Worm (Caenorhabditis elegans) whole organism, L1 larva: Measurements from ENCODE around the gene mlt-11.
A peak's percentile ranks its signal among the peaks of the same experiment; 100 is the strongest.

Experiments used
- C04F5.9 ChIP-seq: sonication (generic microtip); optimal IDR thresholded peaks from 2 replicates; lab custom pipeline; 2016; ENCODE audit warnings: missing genetic modification characterization, missing compliant biosample characterization
- F16B12.6 ChIP-seq: fragments of 150-350 bp; optimal IDR thresholded peaks from 2 replicates; lab custom pipeline; 2014; ENCODE audit warnings: missing biosample characterization, missing genetic modification characterization
- alr-1 ChIP-seq: fragments of 200-800 bp; sonication (Bioruptor generic); optimal IDR thresholded peaks from 2 replicates; lab custom pipeline; 2018; ENCODE audit warnings: borderline replicate concordance, mild to moderate bottlenecking, missing genetic modification characterization, missing compliant biosample characterization
- ama-1 ChIP-seq: fragments of 150-350 bp; optimal IDR thresholded peaks from 2 replicates; lab custom pipeline; 2014
- blmp-1 ChIP-seq: fragments of 150-350 bp; optimal IDR thresholded peaks from 2 replicates; lab custom pipeline; 2014; ENCODE audit warnings: missing biosample characterization, missing genetic modification characterization
- ceh-63 ChIP-seq: fragments of 200-800 bp; sonication (Bioruptor generic); optimal IDR thresholded peaks from 2 replicates; lab custom pipeline; 2018; ENCODE audit warnings: mild to moderate bottlenecking, missing genetic modification characterization, missing compliant biosample characterization
- ceh-88 ChIP-seq: fragments of 200-800 bp; sonication (Bioruptor generic); IDR thresholded peaks from 2 replicates; pipeline ENCODE4 v1.3.6; 2022; ENCODE audit warnings: missing genetic modification characterization, missing compliant biosample characterization
- efl-1 ChIP-seq, 4 experiments: fragments of 150-350 bp; optimal IDR thresholded peaks in 3 of 4; peaks in 1 of 4; 1 replicate in 1 of 4; 2 replicates in 3 of 4; lab custom pipeline; 2014; ENCODE audit warnings: missing biosample characterization in 2 of 4, missing genetic modification characterization in 2 of 4, missing genetic modification reagents in 2 of 4
- elt-3 ChIP-seq, 6 experiments: fragments of 150-350 bp in 1 of 6; sonication (generic microtip); optimal IDR thresholded peaks; 2 replicates each; lab custom pipeline; 2017 to 2018; ENCODE audit warnings: missing biosample characterization in 6 of 6, missing genetic modification characterization in 6 of 6, inconsistent platforms in 1 of 6
- ets-5 ChIP-seq: fragments of 200-800 bp; sonication (Bioruptor generic); IDR thresholded peaks from 2 replicates; pipeline ENCODE4 v1.3.6; 2022; ENCODE audit warnings: missing genetic modification characterization, missing compliant biosample characterization
- fkh-4 ChIP-seq: sonication (generic microtip); optimal IDR thresholded peaks from 2 replicates; lab custom pipeline; 2016; ENCODE audit warnings: missing compliant biosample characterization, missing genetic modification characterization, borderline replicate concordance
- fkh-8 ChIP-seq: sonication (generic microtip); optimal IDR thresholded peaks from 2 replicates; lab custom pipeline; 2016; ENCODE audit warnings: mild to moderate bottlenecking, missing genetic modification characterization, missing compliant biosample characterization
- grh-1 ChIP-seq: fragments of 200-800 bp; sonication (Bioruptor generic); IDR thresholded peaks from 2 replicates; pipeline ENCODE4 v1.3.6; 2022; ENCODE audit warnings: missing genetic modification reagents, missing genetic modification characterization, missing compliant biosample characterization
- hlh-17 ChIP-seq: fragments of 200-800 bp; sonication (Bioruptor generic); optimal IDR thresholded peaks from 2 replicates; lab custom pipeline; 2018; ENCODE audit warnings: missing genetic modification characterization, mild to moderate bottlenecking, missing compliant biosample characterization, moderate library complexity, borderline replicate concordance
- hlh-4 ChIP-seq: sonication (generic microtip); optimal IDR thresholded peaks from 2 replicates; lab custom pipeline; 2016; ENCODE audit warnings: mild to moderate bottlenecking, missing genetic modification characterization, missing compliant biosample characterization
- hpl-2 ChIP-seq: fragments of 150-350 bp; optimal IDR thresholded peaks from 2 replicates; lab custom pipeline; 2014; ENCODE audit warnings: missing biosample characterization, missing genetic modification reagents, missing genetic modification characterization
- lin-13 ChIP-seq: fragments of 150-350 bp; optimal IDR thresholded peaks from 2 replicates; lab custom pipeline; 2014; ENCODE audit warnings: missing biosample characterization, missing genetic modification reagents, missing genetic modification characterization
- lin-35 ChIP-seq, 2 experiments: fragments of 150-350 bp; optimal IDR thresholded peaks; 2 replicates each; lab custom pipeline; 2014; ENCODE audit warnings: missing biosample characterization in 2 of 2, missing genetic modification characterization in 2 of 2, missing genetic modification reagents in 2 of 2
- lin-39 ChIP-seq: fragments of 150-350 bp; optimal IDR thresholded peaks from 2 replicates; lab custom pipeline; 2014; ENCODE audit warnings: missing biosample characterization, missing genetic modification reagents, missing genetic modification characterization
- mab-9 ChIP-seq: fragments of 200-800 bp; sonication (Bioruptor generic); IDR thresholded peaks from 2 replicates; pipeline ENCODE4 v1.3.6; 2022; ENCODE audit warnings: missing genetic modification reagents, missing genetic modification characterization, missing compliant biosample characterization
- mdl-1 ChIP-seq, 2 experiments: fragments of 150-350 bp; optimal IDR thresholded peaks; 2 replicates each; lab custom pipeline; 2014 to 2017; ENCODE audit warnings: missing biosample characterization in 2 of 2, missing genetic modification characterization in 2 of 2, inconsistent platforms in 1 of 2
- mep-1 ChIP-seq: fragments of 150-350 bp; optimal IDR thresholded peaks from 2 replicates; lab custom pipeline; 2014; ENCODE audit warnings: missing biosample characterization, missing genetic modification characterization
- nhr-237 ChIP-seq: fragments of 150-350 bp; optimal IDR thresholded peaks from 2 replicates; lab custom pipeline; 2014; ENCODE audit warnings: missing biosample characterization, missing genetic modification characterization
- nhr-85 ChIP-seq: sonication (generic microtip); peaks from one replicate; lab custom pipeline; 2016; ENCODE audit warnings: missing genetic modification characterization, inconsistent platforms, missing compliant biosample characterization
- pag-3 ChIP-seq: sonication (generic microtip); optimal IDR thresholded peaks from 2 replicates; lab custom pipeline; 2017; ENCODE audit warnings: missing genetic modification characterization, mild to moderate bottlenecking, missing compliant biosample characterization, antibody characterized with exemption, borderline replicate concordance; ENCODE audit not compliant: insufficient read depth
- pax-3 ChIP-seq: fragments of 200-800 bp; sonication (Bioruptor generic); optimal IDR thresholded peaks from 2 replicates; lab custom pipeline; 2018; ENCODE audit warnings: mild to moderate bottlenecking, missing genetic modification characterization, moderate library complexity, missing compliant biosample characterization
- rnt-1 ChIP-seq: sonication (generic microtip); optimal IDR thresholded peaks from 2 replicates; lab custom pipeline; 2016; ENCODE audit warnings: mild to moderate bottlenecking, missing genetic modification characterization, moderate library complexity, missing compliant biosample characterization
- snpc-4 ChIP-seq: fragments of 150-350 bp; optimal IDR thresholded peaks from 2 replicates; lab custom pipeline; 2014; ENCODE audit warnings: missing biosample characterization, missing genetic modification characterization
- swsn-7 ChIP-seq: sonication (generic microtip); optimal IDR thresholded peaks from 2 replicates; lab custom pipeline; 2016; ENCODE audit warnings: missing genetic modification characterization, missing compliant biosample characterization
- tbx-2 ChIP-seq: sonication (generic microtip); optimal IDR thresholded peaks from 2 replicates; lab custom pipeline; 2016; ENCODE audit warnings: missing genetic modification characterization, missing compliant biosample characterization
- unc-30 ChIP-seq: sonication (generic microtip); optimal IDR thresholded peaks from 2 replicates; lab custom pipeline; 2017; ENCODE audit warnings: missing biosample characterization, missing genetic modification characterization
- unc-86 ChIP-seq: sonication (generic microtip); optimal IDR thresholded peaks from 2 replicates; lab custom pipeline; 2016; ENCODE audit warnings: missing genetic modification characterization, missing compliant biosample characterization
- vab-15 ChIP-seq: sonication (generic microtip); optimal IDR thresholded peaks from 2 replicates; lab custom pipeline; 2017; ENCODE audit warnings: missing genotype, mild to moderate bottlenecking, missing genetic modification characterization, missing compliant biosample characterization
- ztf-11 ChIP-seq, 2 experiments: sonication (generic microtip); optimal IDR thresholded peaks; 2 replicates each; lab custom pipeline; 2016 to 2017; ENCODE audit warnings: missing genetic modification characterization in 2 of 2, missing biosample characterization in 1 of 2, missing compliant biosample characterization in 1 of 2

Gene mlt-11

DNA sequence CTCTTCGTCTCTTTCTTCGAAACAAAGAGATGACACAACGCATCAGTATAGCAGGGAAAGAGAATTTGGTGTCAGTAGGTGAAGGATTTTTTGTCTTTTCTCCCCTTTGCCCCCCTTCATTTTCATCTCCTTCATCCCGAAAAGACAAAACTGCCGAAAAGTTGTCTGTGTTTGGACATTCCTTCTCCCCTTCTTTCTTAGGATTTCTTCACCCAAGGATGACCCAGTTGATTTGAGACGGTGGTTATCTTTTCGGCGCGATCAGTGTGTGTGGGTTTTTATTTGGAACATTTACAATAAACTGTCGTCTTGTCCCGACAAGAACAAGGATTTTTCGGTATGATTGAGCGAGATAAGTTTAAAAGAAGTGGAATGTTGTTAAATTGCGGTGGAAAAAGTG, 4.5 kb upstream of the mlt-11 start:
- TF ChIP-seq snpc-4 (tag; lab: Kevin White, UChicago) (no peak), grh-1 (GFP tag; lab: Robert Waterston, UW) (no peak), F16B12.6 (tag; lab: Kevin White, UChicago) (no peak), ztf-11 (tag; optimal IDR thresholded peaks at IDR 0.05; lab: Kevin White, UChicago) (no peak), blmp-1 (peak; percentile 90), ets-5 (GFP tag; lab: Robert Waterston, UW) (no peak)
- TF ChIP-seq, all 84 proteins: peak for 1

ce11 chrV:20663736-20664135, 3.3 kb upstream of the mlt-11 start:
- no peak for TF ChIP-seq lin-39 (tag; lab: Kevin White, UChicago)
- TF ChIP-seq blmp-1: peak; percentile 74
- no peak for TF ChIP-seq nhr-237 (tag; lab: Kevin White, UChicago)

DNA sequence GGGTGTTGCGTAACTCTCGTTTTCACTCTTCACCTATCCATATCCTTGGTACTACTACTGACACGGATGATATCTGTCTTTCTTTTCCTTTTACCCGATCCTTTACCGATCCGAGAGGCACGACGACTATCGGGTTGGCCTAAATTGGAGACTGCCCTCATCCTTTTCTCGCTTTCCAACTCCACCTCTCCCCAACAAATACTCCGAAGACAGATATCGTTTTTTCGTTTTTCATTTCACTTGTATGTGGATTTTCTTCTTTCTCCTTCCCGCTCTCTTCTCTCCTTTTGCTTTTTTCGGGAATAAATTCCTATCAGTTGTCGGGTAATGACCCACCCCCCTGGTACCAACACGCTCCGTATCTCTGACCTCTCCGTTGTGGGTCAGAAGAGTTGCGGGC, 2.1 kb upstream of the mlt-11 start:
- TF ChIP-seq blmp-1 (peak; percentile 99), mdl-1 (tag; optimal IDR thresholded peaks at IDR 0.05; lab: Kevin White, UChicago) (no peak)

DNA sequence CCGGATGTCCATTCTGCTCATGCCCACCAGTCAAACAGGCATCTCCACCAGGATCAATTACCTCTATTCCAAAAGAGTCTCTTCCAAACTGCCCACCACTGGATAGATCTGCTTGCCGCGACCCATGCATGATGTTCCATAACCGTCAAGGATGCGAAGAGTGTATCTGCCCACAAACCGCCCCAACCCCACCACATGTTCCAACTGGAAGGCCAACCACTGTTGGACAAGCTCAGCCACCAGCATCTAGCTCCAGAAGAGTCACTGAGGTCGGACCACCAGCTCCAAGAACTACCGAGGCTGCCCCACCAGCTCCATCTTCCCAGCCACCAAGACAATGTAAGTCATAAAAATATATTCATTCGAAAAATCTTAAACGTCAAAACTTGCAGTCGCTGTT, 3.6 kb downstream of the mlt-11 start:
- TF ChIP-seq efl-1 (optimal IDR thresholded peaks at IDR 0.05; lab: Kevin White, UChicago) (no peak), efl-1 (GFP tag; optimal IDR thresholded peaks at IDR 0.05 in 1 of 2; lab: Kevin White, UChicago) (peak in 1 of 2 experiments; percentile 73), elt-3 (tag; optimal IDR thresholded peaks at IDR 0.05; lab: Kevin White, UChicago) (no peak)
- TF ChIP-seq, all 84 proteins: peak for 1

DNA sequence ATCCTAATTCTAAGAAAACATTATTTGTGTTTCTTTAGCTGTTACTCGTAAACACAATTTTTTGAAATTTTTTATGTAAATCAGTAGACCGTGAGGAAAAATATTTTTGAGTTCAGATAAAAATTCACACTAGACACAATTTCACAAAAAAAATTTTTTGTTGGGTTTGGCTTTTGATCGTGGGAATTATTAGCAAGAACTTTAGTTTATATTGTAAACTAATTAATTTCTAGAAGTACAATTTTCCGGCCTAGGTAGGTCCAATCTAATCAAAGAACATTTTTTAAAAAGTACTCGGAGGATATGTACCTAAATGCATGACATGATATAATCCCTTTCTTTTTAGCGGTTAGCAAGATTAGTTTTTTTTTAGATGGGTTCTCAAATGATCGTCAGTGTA, 13.2 kb downstream of the mlt-11 start:
- peak; percentile 31 for TF ChIP-seq fkh-8 (tag; lab: Kevin White, UChicago)
- TF ChIP-seq swsn-7: no peak

DNA sequence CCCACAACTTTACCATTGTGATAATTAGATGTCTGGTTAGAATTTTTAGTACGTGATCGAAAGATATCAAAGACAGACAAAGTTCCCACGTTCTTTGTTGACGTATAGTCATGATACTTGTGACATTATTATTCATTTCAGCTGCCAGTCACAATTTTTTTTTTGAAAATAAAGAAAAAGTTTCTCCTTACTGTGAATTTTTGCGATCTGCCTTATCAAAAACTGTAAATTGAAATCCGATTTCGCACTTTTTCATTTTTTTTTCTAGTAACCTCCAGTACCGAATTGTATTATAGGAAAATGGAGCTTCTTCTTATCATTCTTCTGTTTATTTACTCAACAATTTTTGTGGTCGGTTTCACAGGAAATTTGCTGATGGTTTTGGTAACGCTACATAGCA, 14.1 kb downstream of the mlt-11 start, which contains the start of gene srsx-35:
Gene srsx-35 (plus strand): TSS at position 301 of the 400 bp plus-strand sequence.
- TF ChIP-seq ceh-88 (GFP tag; lab: Robert Waterston, UW): no peak
- TF ChIP-seq pax-3 (tag; lab: Kevin White, UChicago): no peak
- no peak for TF ChIP-seq mab-9
- TF ChIP-seq mep-1 (tag; lab: Kevin White, UChicago): no peak
- no peak for TF ChIP-seq mdl-1 (tag; optimal IDR thresholded peaks at IDR 0.05; lab: Kevin White, UChicago)
- no peak for TF ChIP-seq hlh-4 (tag; lab: Kevin White, UChicago)

DNA sequence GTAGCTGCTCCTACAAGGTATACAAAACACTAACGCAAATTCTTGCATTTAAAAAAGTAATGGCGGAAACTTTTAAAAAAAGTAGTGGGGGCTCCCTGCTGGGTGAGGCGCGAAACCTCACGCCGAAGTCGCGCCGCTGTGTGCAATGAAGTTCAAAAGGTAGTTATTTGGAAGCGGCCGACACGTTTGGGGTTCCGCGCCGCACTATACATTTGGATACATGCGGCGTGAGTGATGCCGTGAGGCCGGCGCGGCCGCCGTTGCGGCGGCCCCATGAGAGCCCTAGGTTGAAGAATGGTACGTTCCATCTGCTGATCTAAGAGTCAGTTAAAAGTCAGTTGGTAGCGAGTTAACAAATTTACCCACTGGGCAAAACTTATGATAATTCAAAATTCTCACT, 14.8 kb downstream of the mlt-11 start:
- peak; percentile 86 for TF ChIP-seq snpc-4 (tag; lab: Kevin White, UChicago)
- TF ChIP-seq fkh-4 (tag; lab: Kevin White, UChicago): no peak
- no peak for TF ChIP-seq unc-86

DNA sequence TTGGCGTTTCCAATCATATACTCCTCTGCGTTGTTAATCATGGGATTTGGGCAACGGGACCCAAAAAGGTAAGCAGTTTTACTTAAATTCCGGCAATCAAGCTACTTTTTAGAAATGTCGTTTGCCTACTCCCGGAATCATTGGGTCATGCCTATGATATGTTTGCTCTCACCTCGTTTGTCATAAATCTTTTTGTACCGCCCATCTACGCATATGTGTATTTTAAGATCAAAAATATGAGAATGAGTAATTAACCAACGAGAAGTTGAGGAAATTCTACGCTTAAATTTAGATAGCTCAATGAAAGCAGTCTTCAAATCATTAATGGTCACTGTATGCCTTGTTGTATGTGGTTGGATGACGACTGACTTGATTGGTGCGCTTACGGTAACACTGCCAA, 15.3 kb downstream of the mlt-11 start:
- TF ChIP-seq unc-30: no peak

- no peak for TF ChIP-seq mep-1 (tag; lab: Kevin White, UChicago)
- TF ChIP-seq lin-13: no peak
- TF ChIP-seq lin-35 (GFP tag; optimal IDR thresholded peaks at IDR 0.05; lab: Kevin White, UChicago): no peak
- TF ChIP-seq hlh-17: no peak
- no peak for TF ChIP-seq C04F5.9 (tag; lab: Kevin White, UChicago)
- no peak for TF ChIP-seq vab-15 (tag; lab: Kevin White, UChicago)
- no peak for TF ChIP-seq tbx-2 (tag; lab: Kevin White, UChicago)
- TF ChIP-seq swsn-7: no peak
- TF ChIP-seq alr-1 (tag; lab: Kevin White, UChicago): no peak
- TF ChIP-seq nhr-85 (tag; lab: Kevin White, UChicago): no peak
- no peak for TF ChIP-seq ceh-63 (GFP tag; lab: Kevin White, UChicago)
- no peak for TF ChIP-seq rnt-1 (tag; lab: Kevin White, UChicago)
- no peak for TF ChIP-seq pag-3 (tag; lab: Kevin White, UChicago)
- TF ChIP-seq hpl-2 (GFP tag; lab: Kevin White, UChicago): no peak
- no peak for TF ChIP-seq ama-1
- TF ChIP-seq, all 84 proteins: peak for 0
These were observed 18.4 kb downstream of the mlt-11 start, which contains the start of gene klf-2 for ce11 chrV:20685383-20685782. klf-2 (plus strand) TSS chrV:20685683.
